Worm (Caenorhabditis elegans) whole organism, L1 larva: ENCODE data around the gene mob-2.

Experiments used
- C16A3.4 ChIP-seq: fragments of 150-350 bp; optimal IDR thresholded peaks from 2 replicates; lab custom pipeline; 2014; ENCODE audit warnings: missing biosample characterization, missing genetic modification characterization
- alr-1 ChIP-seq: fragments of 200-800 bp; sonication (Bioruptor generic); optimal IDR thresholded peaks from 2 replicates; lab custom pipeline; 2018; ENCODE audit warnings: borderline replicate concordance, mild to moderate bottlenecking, missing genetic modification characterization, missing compliant biosample characterization
- blmp-1 ChIP-seq: fragments of 150-350 bp; optimal IDR thresholded peaks from 2 replicates; lab custom pipeline; 2014; ENCODE audit warnings: missing biosample characterization, missing genetic modification characterization
- ceh-8 ChIP-seq: fragments of 200-800 bp; sonication (Bioruptor generic); optimal IDR thresholded peaks from 2 replicates; lab custom pipeline; 2018; ENCODE audit warnings: mild to moderate bottlenecking, missing genetic modification characterization, moderate library complexity, missing compliant biosample characterization
- ceh-90 ChIP-seq: sonication (generic microtip); optimal IDR thresholded peaks from 2 replicates; lab custom pipeline; 2016; ENCODE audit warnings: missing genetic modification characterization, missing compliant biosample characterization
- efl-1 ChIP-seq, 4 experiments: fragments of 150-350 bp; optimal IDR thresholded peaks in 3 of 4; peaks in 1 of 4; 1 replicate in 1 of 4; 2 replicates in 3 of 4; lab custom pipeline; 2014; ENCODE audit warnings: missing biosample characterization in 2 of 4, missing genetic modification characterization in 2 of 4, missing genetic modification reagents in 2 of 4
- egl-27 ChIP-seq, 2 experiments: fragments of 150-350 bp in 1 of 2; sonication (generic microtip); optimal IDR thresholded peaks; 3 replicates each; lab custom pipeline; 2017 to 2018; ENCODE audit warnings: missing biosample characterization in 2 of 2, missing genetic modification characterization in 2 of 2, missing genetic modification reagents in 2 of 2
- elt-2 ChIP-seq: sonication (generic microtip); optimal IDR thresholded peaks from 2 replicates; lab custom pipeline; 2016; ENCODE audit warnings: missing genetic modification characterization, mild to moderate bottlenecking, inconsistent platforms, missing compliant biosample characterization, missing genetic modification reagents
- elt-3 ChIP-seq, 6 experiments: fragments of 150-350 bp in 1 of 6; sonication (generic microtip); optimal IDR thresholded peaks; 2 replicates each; lab custom pipeline; 2017 to 2018; ENCODE audit warnings: missing biosample characterization in 6 of 6, missing genetic modification characterization in 6 of 6, inconsistent platforms in 1 of 6
- fkh-10 ChIP-seq: sonication (generic microtip); optimal IDR thresholded peaks from 2 replicates; lab custom pipeline; 2017; ENCODE audit warnings: missing biosample characterization, missing genetic modification reagents, missing genetic modification characterization
- fkh-4 ChIP-seq: sonication (generic microtip); optimal IDR thresholded peaks from 2 replicates; lab custom pipeline; 2016; ENCODE audit warnings: missing compliant biosample characterization, missing genetic modification characterization, borderline replicate concordance
- fos-1 ChIP-seq: fragments of 150-350 bp; optimal IDR thresholded peaks from 2 replicates; lab custom pipeline; 2014; ENCODE audit warnings: missing biosample characterization, missing genetic modification characterization
- hlh-4 ChIP-seq: sonication (generic microtip); optimal IDR thresholded peaks from 2 replicates; lab custom pipeline; 2016; ENCODE audit warnings: mild to moderate bottlenecking, missing genetic modification characterization, missing compliant biosample characterization
- hpl-2 ChIP-seq: fragments of 150-350 bp; optimal IDR thresholded peaks from 2 replicates; lab custom pipeline; 2014; ENCODE audit warnings: missing biosample characterization, missing genetic modification reagents, missing genetic modification characterization
- irx-1 ChIP-seq: sonication (generic microtip); optimal IDR thresholded peaks from 2 replicates; lab custom pipeline; 2016; ENCODE audit warnings: missing genetic modification characterization, missing compliant biosample characterization
- isw-1 ChIP-seq: fragments of 200-800 bp; sonication (Bioruptor generic); IDR thresholded peaks from 2 replicates; pipeline ENCODE4 v1.3.6; 2022; ENCODE audit warnings: missing genetic modification characterization, missing compliant biosample characterization
- lin-14 ChIP-seq: fragments of 200-800 bp; sonication (Bioruptor generic); optimal IDR thresholded peaks from 2 replicates; lab custom pipeline; 2018; ENCODE audit warnings: mild to moderate bottlenecking, missing genetic modification characterization, moderate library complexity, missing compliant biosample characterization
- lin-15B ChIP-seq: fragments of 150-350 bp; sonication (generic microtip); optimal IDR thresholded peaks from 3 replicates; lab custom pipeline; 2014; ENCODE audit warnings: missing biosample characterization, missing genetic modification characterization
- lin-35 ChIP-seq, 2 experiments: fragments of 150-350 bp; optimal IDR thresholded peaks; 2 replicates each; lab custom pipeline; 2014; ENCODE audit warnings: missing biosample characterization in 2 of 2, missing genetic modification characterization in 2 of 2, missing genetic modification reagents in 2 of 2
- lir-3 ChIP-seq: sonication (generic microtip); optimal IDR thresholded peaks from 2 replicates; lab custom pipeline; 2016; ENCODE audit warnings: mild to moderate bottlenecking, missing genetic modification characterization, moderate library complexity, missing compliant biosample characterization; ENCODE audit not compliant: poor library complexity
- lsy-2 ChIP-seq, 2 experiments: fragments of 150-350 bp; optimal IDR thresholded peaks; 2 replicates each; lab custom pipeline; 2014; ENCODE audit warnings: missing biosample characterization in 2 of 2, missing genetic modification characterization in 2 of 2
- mab-9 ChIP-seq: fragments of 200-800 bp; sonication (Bioruptor generic); IDR thresholded peaks from 2 replicates; pipeline ENCODE4 v1.3.6; 2022; ENCODE audit warnings: missing genetic modification reagents, missing genetic modification characterization, missing compliant biosample characterization
- mef-2 ChIP-seq: fragments of 150-350 bp; optimal IDR thresholded peaks from 2 replicates; lab custom pipeline; 2014; ENCODE audit warnings: missing biosample characterization, missing genetic modification characterization
- nhr-12 ChIP-seq: sonication (generic microtip); optimal IDR thresholded peaks from 2 replicates; lab custom pipeline; 2017; ENCODE audit warnings: missing biosample characterization, missing genetic modification characterization
- nhr-19 ChIP-seq: fragments of 200-800 bp; sonication (Bioruptor generic); conservative IDR thresholded peaks from 2 replicates; pipeline ENCODE4 v1.3.6; 2022; ENCODE audit warnings: missing genetic modification characterization, missing compliant biosample characterization
- nhr-20 ChIP-seq: sonication (generic microtip); optimal IDR thresholded peaks from 2 replicates; lab custom pipeline; 2016; ENCODE audit warnings: mild to moderate bottlenecking, missing genetic modification characterization, missing compliant biosample characterization
- nhr-237 ChIP-seq: fragments of 150-350 bp; optimal IDR thresholded peaks from 2 replicates; lab custom pipeline; 2014; ENCODE audit warnings: missing biosample characterization, missing genetic modification characterization
- nhr-47 ChIP-seq: sonication (generic microtip); optimal IDR thresholded peaks from 2 replicates; lab custom pipeline; 2016; ENCODE audit warnings: mild to moderate bottlenecking, missing genetic modification characterization, moderate library complexity, missing compliant biosample characterization
- nhr-71 ChIP-seq: sonication (generic microtip); optimal IDR thresholded peaks from 2 replicates; lab custom pipeline; 2016; ENCODE audit warnings: mild to moderate bottlenecking, missing genetic modification characterization, moderate library complexity, missing compliant biosample characterization
- nhr-85 ChIP-seq: sonication (generic microtip); peaks from one replicate; lab custom pipeline; 2016; ENCODE audit warnings: missing genetic modification characterization, inconsistent platforms, missing compliant biosample characterization
- nhr-90 ChIP-seq: sonication (generic microtip); optimal IDR thresholded peaks from 2 replicates; lab custom pipeline; 2016; ENCODE audit warnings: mild to moderate bottlenecking, missing genetic modification characterization, missing compliant biosample characterization; ENCODE audit not compliant: poor library complexity
- pax-3 ChIP-seq: fragments of 200-800 bp; sonication (Bioruptor generic); optimal IDR thresholded peaks from 2 replicates; lab custom pipeline; 2018; ENCODE audit warnings: mild to moderate bottlenecking, missing genetic modification characterization, moderate library complexity, missing compliant biosample characterization
- skn-1 ChIP-seq: fragments of 150-350 bp; optimal IDR thresholded peaks from 2 replicates; lab custom pipeline; 2014; ENCODE audit warnings: missing biosample characterization, missing genetic modification characterization
- snpc-4 ChIP-seq: fragments of 150-350 bp; optimal IDR thresholded peaks from 2 replicates; lab custom pipeline; 2014; ENCODE audit warnings: missing biosample characterization, missing genetic modification characterization
- snu-23 ChIP-seq: sonication (generic microtip); optimal IDR thresholded peaks from 2 replicates; lab custom pipeline; 2016; ENCODE audit warnings: missing genetic modification characterization, missing compliant biosample characterization
- swsn-7 ChIP-seq: sonication (generic microtip); optimal IDR thresholded peaks from 2 replicates; lab custom pipeline; 2016; ENCODE audit warnings: missing genetic modification characterization, missing compliant biosample characterization
- unc-130 ChIP-seq: fragments of 150-350 bp; optimal IDR thresholded peaks from 2 replicates; lab custom pipeline; 2017; ENCODE audit warnings: missing biosample characterization, missing genetic modification characterization, inconsistent platforms
- unc-86 ChIP-seq: sonication (generic microtip); optimal IDR thresholded peaks from 2 replicates; lab custom pipeline; 2016; ENCODE audit warnings: missing genetic modification characterization, missing compliant biosample characterization
- unc-98 ChIP-seq: fragments of 200-800 bp; sonication (Bioruptor generic); IDR thresholded peaks from 2 replicates; pipeline ENCODE4 v1.3.6; 2022; ENCODE audit warnings: missing genetic modification characterization, missing compliant biosample characterization
- zag-1 ChIP-seq: fragments of 150-350 bp; optimal IDR thresholded peaks from 2 replicates; lab custom pipeline; 2014; ENCODE audit warnings: missing biosample characterization, missing genetic modification characterization
- zip-4 ChIP-seq: fragments of 200-800 bp; sonication (Bioruptor generic); optimal IDR thresholded peaks from 2 replicates; lab custom pipeline; 2018; ENCODE audit warnings: mild to moderate bottlenecking, missing genetic modification characterization, moderate library complexity, missing compliant biosample characterization
- ztf-11 ChIP-seq, 2 experiments: sonication (generic microtip); optimal IDR thresholded peaks; 2 replicates each; lab custom pipeline; 2016 to 2017; ENCODE audit warnings: missing genetic modification characterization in 2 of 2, missing biosample characterization in 1 of 2, missing compliant biosample characterization in 1 of 2
- ztf-4 ChIP-seq: fragments of 150-350 bp; optimal IDR thresholded peaks from 2 replicates; lab custom pipeline; 2014; ENCODE audit warnings: missing biosample characterization, missing genetic modification characterization

The mob-2 gene

DNA sequence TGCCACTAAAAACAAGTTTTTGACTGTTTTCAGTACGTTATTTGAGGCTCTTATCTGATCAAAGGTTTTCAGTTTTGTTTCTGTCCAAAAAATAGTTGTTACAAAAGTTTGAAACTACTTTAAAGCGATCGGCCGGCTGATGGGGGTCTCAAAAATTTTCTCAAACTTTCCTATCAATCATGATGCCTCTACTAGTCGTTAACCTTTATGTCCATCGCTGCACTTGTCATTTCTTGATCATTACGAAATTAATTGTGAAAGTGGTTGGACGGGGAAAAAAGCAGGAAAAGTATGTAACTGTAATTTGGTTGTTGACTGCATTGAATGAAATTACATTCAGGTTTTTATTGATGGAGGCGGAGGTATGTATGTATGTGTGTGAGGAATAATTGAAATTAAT, 10.0 kb downstream of the mob-2 start:
- TF ChIP-seq mef-2 (no peak), ceh-90 (tag; lab: Kevin White, UChicago) (no peak), fkh-4 (tag; lab: Kevin White, UChicago) (no peak), nhr-85 (tag; lab: Kevin White, UChicago) (peak; percentile 83), hlh-4 (no peak), efl-1 (optimal IDR thresholded peaks at IDR 0.05; lab: Kevin White, UChicago) (no peak), efl-1 (GFP tag; optimal IDR thresholded peaks at IDR 0.05 in 1 of 2; lab: Kevin White, UChicago) (peak in 1 of 2 experiments; percentile 90), unc-130 (tag; lab: Kevin White, UChicago) (no peak), unc-86 (tag; lab: Kevin White, UChicago) (no peak), blmp-1 (peak; percentile 14), lsy-2 (tag; optimal IDR thresholded peaks at IDR 0.05; lab: Kevin White, UChicago) (no peak), nhr-19 (GFP tag; lab: Robert Waterston, UW) (no peak)

DNA sequence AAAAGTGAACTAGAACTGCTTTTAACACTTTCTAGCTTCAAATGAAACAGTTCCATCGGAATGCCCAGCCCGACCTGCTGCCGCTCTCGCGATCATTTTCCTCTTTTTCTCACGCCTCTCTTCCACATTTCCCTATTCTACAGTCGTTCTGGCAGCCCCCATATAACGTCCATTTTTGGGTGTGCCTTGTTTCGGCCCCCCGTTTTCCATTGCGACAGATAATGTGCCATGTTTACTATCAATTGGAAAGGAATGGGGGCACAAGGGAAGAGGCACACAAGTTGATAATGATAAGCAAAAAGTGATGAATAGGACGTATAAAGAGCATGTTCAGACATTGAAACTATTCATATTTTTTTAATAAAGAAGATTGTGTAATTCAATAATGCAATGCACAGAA, 10.9 kb downstream of the mob-2 start:
- TF ChIP-seq lin-15B (tag; lab: Kevin White, UChicago) (no peak), lir-3 (tag; lab: Kevin White, UChicago) (no peak), nhr-47 (no peak), lin-35 (GFP tag; optimal IDR thresholded peaks at IDR 0.05; lab: Kevin White, UChicago) (peak in 1 of 2 experiments; percentile 53), unc-86 (tag; lab: Kevin White, UChicago) (no peak), egl-27 (tag; optimal IDR thresholded peaks at IDR 0.05; lab: Kevin White, UChicago) (no peak), zip-4 (GFP tag; lab: Kevin White, UChicago) (no peak), elt-3 (tag; optimal IDR thresholded peaks at IDR 0.05; lab: Kevin White, UChicago) (peak in 1 of 6 experiments; percentile 1), fkh-10 (GFP tag; lab: Kevin White, UChicago) (no peak), nhr-90 (tag; lab: Kevin White, UChicago) (peak; percentile 30), skn-1 (tag; lab: Kevin White, UChicago) (no peak), snu-23 (GFP tag; lab: Kevin White, UChicago) (peak; percentile 2), nhr-85 (tag; lab: Kevin White, UChicago) (peak; percentile 60), hpl-2 (GFP tag; lab: Kevin White, UChicago) (no peak), alr-1 (no peak), efl-1 (optimal IDR thresholded peaks at IDR 0.05; lab: Kevin White, UChicago) (no peak), efl-1 (GFP tag; optimal IDR thresholded peaks at IDR 0.05 in 1 of 2; lab: Kevin White, UChicago) (no peak), nhr-71 (tag; lab: Kevin White, UChicago) (peak; percentile 19), nhr-20 (tag; lab: Kevin White, UChicago) (peak; percentile 44), irx-1 (no peak), C16A3.4 (tag; lab: Kevin White, UChicago) (no peak), fos-1 (tag; lab: Kevin White, UChicago) (no peak), snpc-4 (tag; lab: Kevin White, UChicago) (no peak), ztf-11 (tag; optimal IDR thresholded peaks at IDR 0.05; lab: Kevin White, UChicago) (peak in 1 of 2 experiments; percentile 4), lin-14 (GFP tag; lab: Kevin White, UChicago) (peak; percentile 55), swsn-7 (tag; lab: Kevin White, UChicago) (no peak), ztf-4 (tag; lab: Kevin White, UChicago) (no peak), nhr-237 (tag; lab: Kevin White, UChicago) (no peak), isw-1 (GFP tag; lab: Robert Waterston, UW) (no peak), unc-98 (GFP tag; lab: Robert Waterston, UW) (no peak), ceh-8 (GFP tag; lab: Kevin White, UChicago) (no peak), elt-2 (tag; lab: Kevin White, UChicago) (peak; percentile 94), nhr-12 (no peak), mab-9 (no peak), zag-1 (tag; lab: Kevin White, UChicago) (no peak), pax-3 (tag; lab: Kevin White, UChicago) (no peak)
